Fruit fly (Drosophila melanogaster): ENCODE results near the gene cona.

Gene cona

dm6 chr3R:18404713-18405112, 19.1 kb downstream of the cona start, which contains the start of gene CG7685 (continued):
- TF ChIP-seq Sox100B (GFP tag; optimal IDR thresholded peaks at IDR 0.05) (peak; percentile 36), Dip3 (GFP tag; optimal IDR thresholded peaks at IDR 0.05) (peak; percentile 49), ci (GFP tag; IDR thresholded peaks at IDR 0.05) (peak; percentile 65), phol (tag; optimal IDR thresholded peaks at IDR 0.05) (peak; percentile 50), CG1602 (GFP tag; optimal IDR thresholded peaks at IDR 0.05) (peak; percentile 30), CG6813 (GFP tag; optimal IDR thresholded peaks at IDR 0.05) (no peak), Six4 (GFP tag; optimal IDR thresholded peaks at IDR 0.05) (peak; percentile 44), CG2116 (GFP tag; optimal IDR thresholded peaks at IDR 0.05) (peak; percentile 58), wor (GFP tag; IDR thresholded peaks at IDR 0.05) (no peak), Vsx1 (GFP tag; optimal IDR thresholded peaks at IDR 0.05) (peak; percentile 8), Asciz (GFP tag; optimal IDR thresholded peaks at IDR 0.05) (peak; percentile 18), grn (GFP tag; optimal IDR thresholded peaks at IDR 0.05) (no peak), nmo (GFP tag; optimal IDR thresholded peaks at IDR 0.05) (peak; percentile 45), gt (GFP tag; IDR thresholded peaks at IDR 0.05) (no peak), Lpt (GFP tag; optimal IDR thresholded peaks at IDR 0.05) (no peak), CG7839 (tag; optimal IDR thresholded peaks at IDR 0.05) (peak; percentile 62), Xbp1 (GFP tag; optimal IDR thresholded peaks at IDR 0.05) (peak; percentile 70), CG3065 (GFP tag; optimal IDR thresholded peaks at IDR 0.05) (no peak), CG6254 (GFP tag; optimal IDR thresholded peaks at IDR 0.05) (no peak), CG32772 (GFP tag; IDR thresholded peaks at IDR 0.05) (no peak), HHEX (GFP tag; optimal IDR thresholded peaks at IDR 0.05) (peak; percentile 40), CG9609 (GFP tag; optimal IDR thresholded peaks at IDR 0.05) (peak; percentile 53), ssp (GFP tag; IDR thresholded peaks at IDR 0.05) (no peak), NFAT (GFP tag; IDR thresholded peaks at IDR 0.05) (peak; percentile 76), fd64A (GFP tag; optimal IDR thresholded peaks at IDR 0.05) (no peak), CG10543 (GFP tag; optimal IDR thresholded peaks at IDR 0.05) (peak; percentile 78), pfk (GFP tag; optimal IDR thresholded peaks at IDR 0.05) (no peak), gcm (GFP tag; optimal IDR thresholded peaks at IDR 0.05) (peak; percentile 44), Aef1 (GFP tag; IDR thresholded peaks at IDR 0.05) (peak; percentile 84), pzg (GFP tag; optimal IDR thresholded peaks at IDR 0.05) (peak; percentile 62), CG14050 (GFP tag; IDR thresholded peaks at IDR 0.05) (peak; percentile 47; the same call in 2 of the 3 replicates), al (GFP tag; IDR thresholded peaks at IDR 0.05) (peak; percentile 34; the same call in 1 of the 2 replicates), MTF-1 (GFP tag; optimal IDR thresholded peaks at IDR 0.05; ENCODE audit: borderline replicate concordance) (no peak), fd96Cb (tag; optimal IDR thresholded peaks at IDR 0.05) (peak; percentile 27), CG11085 (GFP tag; IDR thresholded peaks at IDR 0.05) (no peak), CG9727 (GFP tag; optimal IDR thresholded peaks at IDR 0.05) (peak; percentile 40), CG11093 (GFP tag; IDR thresholded peaks at IDR 0.05) (no peak), sna (GFP tag; IDR thresholded peaks at IDR 0.05; ENCODE audit: partially characterized antibody) (0 out of 2 replicates have a peak, but pooled peaks have one; percentile 25), CG30403 (GFP tag; optimal IDR thresholded peaks at IDR 0.05) (peak; percentile 69), HLHmδ (GFP tag; optimal IDR thresholded peaks at IDR 0.05) (no peak), CG10267 (tag; optimal IDR thresholded peaks at IDR 0.05) (peak; percentile 95), CG3995 (GFP tag; optimal IDR thresholded peaks at IDR 0.05) (peak; percentile 42), pb (GFP tag; optimal IDR thresholded peaks at IDR 0.05) (no peak), sens (GFP tag) (peak; percentile 92), Awh (GFP tag; IDR thresholded peaks at IDR 0.05) (0 out of 2 replicates have a peak, but pooled peaks have one; percentile 23), tx (GFP tag; optimal IDR thresholded peaks at IDR 0.05) (peak; percentile 51), CG13287 (GFP tag; IDR thresholded peaks at IDR 0.05; ENCODE audit: partially characterized antibody) (peak; percentile 55), Mes4 (GFP tag; optimal IDR thresholded peaks at IDR 0.05) (peak; percentile 8), kay (GFP tag; optimal IDR thresholded peaks at IDR 0.05) (peak; percentile 35), peb (GFP tag; IDR thresholded peaks at IDR 0.05) (no peak), HLH3B (GFP tag; IDR thresholded peaks at IDR 0.05) (no peak; the same call in 1 of the 2 replicates)
